Worm (Caenorhabditis elegans): ENCODE data around the gene W09D10.5.

DNA sequence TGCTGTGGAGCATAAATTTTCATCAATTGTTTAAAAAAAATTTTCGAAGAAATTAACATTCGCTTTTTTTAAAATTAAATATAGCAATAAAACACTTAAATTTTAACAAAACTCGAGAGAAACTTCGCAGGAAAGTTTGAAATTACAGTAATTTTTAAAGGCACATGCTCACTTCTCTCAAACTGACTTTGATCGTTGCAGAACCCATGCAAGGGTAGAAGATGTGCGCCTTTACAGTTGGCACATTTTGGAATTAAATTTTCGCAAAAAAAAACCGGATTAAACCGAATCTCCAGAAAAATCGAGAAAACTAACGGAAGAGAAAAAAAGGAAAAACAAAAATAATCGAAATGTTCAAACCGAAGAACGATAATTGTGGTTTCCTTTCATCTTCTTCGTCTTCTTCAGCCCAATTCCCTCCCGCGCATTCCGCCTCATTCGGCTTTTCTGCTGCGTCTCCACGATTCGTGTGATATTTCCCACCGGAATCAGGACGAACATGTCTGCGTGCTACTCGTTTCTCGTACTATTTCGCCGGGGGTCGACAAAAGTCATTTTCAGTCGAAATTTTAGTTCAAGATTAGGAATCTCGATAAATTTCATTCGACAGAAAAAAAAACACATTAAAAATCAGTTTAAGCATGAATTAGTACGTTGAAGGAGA lies 25.1 kb upstream of the W09D10.5 start:
- TF ChIP-seq aptf-2 (GFP tag; conservative IDR thresholded peaks at IDR 0.05) (0 out of 2 replicates have a peak, but pooled peaks have one; percentile 6), ZK185.1 (tag; optimal IDR thresholded peaks at IDR 0.05; ENCODE audit: poor library complexity, severe bottlenecking) (no peak), pha-4 (tag; optimal IDR thresholded peaks at IDR 0.05) (no peak), snpc-4 (GFP tag; optimal IDR thresholded peaks at IDR 0.05) (no peak), snpc-4 (tag; optimal IDR thresholded peaks at IDR 0.05) (no peak), ztf-25 (GFP tag; IDR thresholded peaks at IDR 0.05) (no peak), F57A8.1 (GFP tag; optimal IDR thresholded peaks at IDR 0.05) (no peak), ceh-91 (GFP tag; IDR thresholded peaks at IDR 0.05) (no peak), repo-1 (tag; optimal IDR thresholded peaks at IDR 0.05) (peak; percentile 10), madf-3 (GFP tag; IDR thresholded peaks at IDR 0.05) (no peak), T07F8.4 (tag; optimal IDR thresholded peaks at IDR 0.05) (no peak), egl-44 (GFP tag; IDR thresholded peaks at IDR 0.05) (no peak), mel-28 (tag; optimal IDR thresholded peaks at IDR 0.05; ENCODE audit: borderline replicate concordance) (no peak)

Data from whole organism, young adult.